Fruit fly (Drosophila melanogaster): ENCODE results near the gene Qsox3.

The Qsox3 gene

dm6 chr3R:21905615-21906014 is 6.0 kb upstream of the Qsox3 start:
- no peak for TF ChIP-seq CG9876 (GFP tag; optimal IDR thresholded peaks at IDR 0.05)
- peak; percentile 26 for TF ChIP-seq sens (GFP tag)
- TF ChIP-seq nom (GFP tag; optimal IDR thresholded peaks at IDR 0.05): peak; percentile 64
- peak in 1 of 2 experiments; percentile 83 for TF ChIP-seq bsh (GFP tag; optimal IDR thresholded peaks at IDR 0.05)
- no peak for TF ChIP-seq CG9215 (GFP tag; IDR thresholded peaks at IDR 0.05)
- no peak for TF ChIP-seq prd (optimal IDR thresholded peaks at IDR 0.05)
- TF ChIP-seq prd (GFP tag; IDR thresholded peaks at IDR 0.05): 0 out of 3 replicates have a peak, but pooled peaks have one; percentile 9
- TF ChIP-seq Drgx (GFP tag; IDR thresholded peaks at IDR 0.05): peak; percentile 80
- no peak for TF ChIP-seq al (GFP tag; IDR thresholded peaks at IDR 0.05)

- TF ChIP-seq ac (GFP tag; optimal IDR thresholded peaks at IDR 0.05) (no peak), vnd (GFP tag; IDR thresholded peaks at IDR 0.05; ENCODE audit: partially characterized antibody) (no peak), Usf (GFP tag; optimal IDR thresholded peaks at IDR 0.05) (no peak), CG15479 (GFP tag; optimal IDR thresholded peaks at IDR 0.05) (no peak), CG8281 (tag; optimal IDR thresholded peaks at IDR 0.05) (no peak), CG8765 (GFP tag; IDR thresholded peaks at IDR 0.05) (no peak), chinmo (GFP tag; IDR thresholded peaks at IDR 0.05; ENCODE audit: partially characterized antibody) (no peak), Blimp-1 (GFP tag; optimal IDR thresholded peaks at IDR 0.05) (no peak), Rfx (GFP tag; IDR thresholded peaks at IDR 0.05) (no peak)
Measured at dm6 chr3R:21906867-21907266, 4.7 kb upstream of the Qsox3 start.

dm6 chr3R:21913447-21913846 is 1.8 kb downstream of the Qsox3 start, which contains the start of gene Qsox2:
Gene Qsox2, plus strand, starts transcription at chr3R:21913747.
- peak; percentile 6; the same call in 1 of the 2 replicates for TF ChIP-seq Rfx (GFP tag; IDR thresholded peaks at IDR 0.05)
- TF ChIP-seq prd (optimal IDR thresholded peaks at IDR 0.05): no peak
- no peak for TF ChIP-seq prd (GFP tag; IDR thresholded peaks at IDR 0.05)
- TF ChIP-seq crol (GFP tag; IDR thresholded peaks at IDR 0.05): peak; percentile 51; the same call in 1 of the 2 replicates
- no peak for TF ChIP-seq CG6813 (GFP tag; optimal IDR thresholded peaks at IDR 0.05)
- TF ChIP-seq Awh (GFP tag; IDR thresholded peaks at IDR 0.05): 0 out of 2 replicates have a peak, but pooled peaks have one; percentile 11
- no peak for TF ChIP-seq ems (GFP tag; optimal IDR thresholded peaks at IDR 0.05)
- no peak for TF ChIP-seq D19B (GFP tag; optimal IDR thresholded peaks at IDR 0.05)
- 0 out of 4 replicates have a peak, but pooled peaks have one; percentile 21 for TF ChIP-seq chinmo (GFP tag; IDR thresholded peaks at IDR 0.05; ENCODE audit: partially characterized antibody)
- peak; percentile 37 for TF ChIP-seq Jarid2 (GFP tag; optimal IDR thresholded peaks at IDR 0.05)

- TF ChIP-seq CG1792 (GFP tag; optimal IDR thresholded peaks at IDR 0.05): no peak
- TF ChIP-seq NK7.1 (GFP tag; optimal IDR thresholded peaks at IDR 0.05): no peak
- TF ChIP-seq abd-A (tag; optimal IDR thresholded peaks at IDR 0.05): no peak
- no peak for TF ChIP-seq nerfin-2 (GFP tag; IDR thresholded peaks at IDR 0.05; ENCODE audit: partially characterized antibody)
- no peak for TF ChIP-seq CG33213 (GFP tag; optimal IDR thresholded peaks at IDR 0.05)
- no peak for TF ChIP-seq twi (tag; optimal IDR thresholded peaks at IDR 0.05)
- TF ChIP-seq MTF-1 (GFP tag; optimal IDR thresholded peaks at IDR 0.05; ENCODE audit: borderline replicate concordance): no peak
Measured at dm6 chr3R:21916987-21917386, 5.4 kb downstream of the Qsox3 start.

- no peak for TF ChIP-seq CG15479 (GFP tag; optimal IDR thresholded peaks at IDR 0.05)
- no peak for TF ChIP-seq Neu2 (GFP tag; optimal IDR thresholded peaks at IDR 0.05; ENCODE audit: borderline replicate concordance)
- no peak for TF ChIP-seq CG6791 (GFP tag; IDR thresholded peaks at IDR 0.05; ENCODE audit: partially characterized antibody)
- TF ChIP-seq Drgx (GFP tag; IDR thresholded peaks at IDR 0.05): 0 out of 2 replicates have a peak, but pooled peaks have one; percentile 19
- TF ChIP-seq CG30431 (GFP tag; optimal IDR thresholded peaks at IDR 0.05): no peak
- no peak for TF ChIP-seq CG7556 (GFP tag; optimal IDR thresholded peaks at IDR 0.05)
- no peak for TF ChIP-seq fu2 (GFP tag; optimal IDR thresholded peaks at IDR 0.05)
- TF ChIP-seq HmgD (GFP tag; optimal IDR thresholded peaks at IDR 0.05): no peak
Measured at dm6 chr3R:21920495-21920894, 8.9 kb downstream of the Qsox3 start.
